Worm (Caenorhabditis elegans) whole organism, L4 larva: ENCODE measurements around the gene mrpl-36.

ENCODE experiments used
- D1046.2 ChIP-seq: fragments of 200-800 bp; sonication (Bioruptor generic); IDR thresholded peaks from 2 replicates; pipeline ENCODE4 v1.3.6; 2022; ENCODE audit warnings: missing genetic modification characterization, missing compliant biosample characterization
- F10B5.3 ChIP-seq: sonication (generic microtip); optimal IDR thresholded peaks from 2 replicates; lab custom pipeline; 2016; ENCODE audit warnings: mild to moderate bottlenecking, missing genetic modification characterization, missing compliant biosample characterization
- F49E8.2 ChIP-seq: sonication (generic microtip); optimal IDR thresholded peaks from 2 replicates; lab custom pipeline; 2016; ENCODE audit warnings: missing compliant biosample characterization, mild to moderate bottlenecking, missing genetic modification characterization, borderline replicate concordance
- T20F7.1 ChIP-seq: fragments of 200-800 bp; sonication (Bioruptor generic); optimal IDR thresholded peaks from 2 replicates; lab custom pipeline; 2018; ENCODE audit warnings: mild to moderate bottlenecking, missing genetic modification characterization, missing compliant biosample characterization
- Y5F2A.4 ChIP-seq: fragments of 200-800 bp; sonication (Bioruptor generic); optimal IDR thresholded peaks from 2 replicates; lab custom pipeline; 2018; ENCODE audit warnings: mild to moderate bottlenecking, missing genetic modification characterization, missing compliant biosample characterization
- ZK546.5 ChIP-seq, 2 experiments: sonication (generic microtip); optimal IDR thresholded peaks; 2 replicates each; lab custom pipeline; 2017; ENCODE audit warnings: missing biosample characterization in 2 of 2, missing genetic modification characterization in 2 of 2
- aha-1 ChIP-seq: fragments of 150-350 bp; peaks from one replicate; lab custom pipeline; 2014; ENCODE audit warnings: missing biosample characterization, missing genetic modification characterization
- ama-1 ChIP-seq: fragments of 150-350 bp; optimal IDR thresholded peaks from 2 replicates; lab custom pipeline; 2014; ENCODE audit warnings: inconsistent platforms, mixed read lengths
- ceh-32 ChIP-seq: sonication (generic microtip); optimal IDR thresholded peaks from 2 replicates; lab custom pipeline; 2016; ENCODE audit warnings: mild to moderate bottlenecking, missing genetic modification characterization, missing compliant biosample characterization; ENCODE audit not compliant: poor library complexity
- ceh-62 ChIP-seq: sonication (generic microtip); optimal IDR thresholded peaks from 2 replicates; lab custom pipeline; 2017; ENCODE audit warnings: missing biosample characterization, missing genetic modification characterization
- daf-16 ChIP-seq, 3 experiments: sonication (generic microtip); optimal IDR thresholded peaks; 2 replicates each; lab custom pipeline; 2016 to 2017; ENCODE audit warnings: missing genetic modification characterization in 3 of 3, missing genetic modification reagents in 3 of 3, mild to moderate bottlenecking in 2 of 3, missing compliant biosample characterization in 2 of 3, missing biosample characterization in 1 of 3, moderate library complexity in 1 of 3
- daf-8 ChIP-seq: fragments of 200-800 bp; sonication (Bioruptor generic); IDR thresholded peaks from 2 replicates; pipeline ENCODE4 v1.3.6; 2022; ENCODE audit warnings: missing genetic modification characterization, missing compliant biosample characterization
- dmd-6 ChIP-seq: fragments of 200-800 bp; sonication (Bioruptor generic); IDR thresholded peaks from 2 replicates; pipeline ENCODE4 v1.3.6; 2022; ENCODE audit warnings: missing genetic modification reagents, missing genetic modification characterization, missing compliant biosample characterization
- dmd-9 ChIP-seq: fragments of 200-800 bp; sonication (Bioruptor generic); IDR thresholded peaks from 2 replicates; pipeline ENCODE4 v1.3.6; 2022; ENCODE audit warnings: missing genetic modification reagents, missing genetic modification characterization, missing compliant biosample characterization
- dpl-1 ChIP-seq: fragments of 150-350 bp; optimal IDR thresholded peaks from 2 replicates; lab custom pipeline; 2014; ENCODE audit warnings: missing biosample characterization, missing genetic modification reagents, missing genetic modification characterization
- dve-1 ChIP-seq: sonication (generic microtip); optimal IDR thresholded peaks from 2 replicates; lab custom pipeline; 2017; ENCODE audit warnings: antibody characterized with exemption, mild to moderate bottlenecking, missing genetic modification characterization, missing compliant biosample characterization; ENCODE audit not compliant: insufficient read depth
- egl-43 ChIP-seq: fragments of 200-800 bp; sonication (Bioruptor generic); IDR thresholded peaks from 2 replicates; pipeline ENCODE4 v1.3.6; 2022; ENCODE audit warnings: missing genetic modification reagents, missing genetic modification characterization, missing compliant biosample characterization
- hlh-11 ChIP-seq: fragments of 200-800 bp; sonication (Bioruptor generic); optimal IDR thresholded peaks from 2 replicates; lab custom pipeline; 2018; ENCODE audit warnings: mild to moderate bottlenecking, missing genetic modification characterization, missing compliant biosample characterization
- hlh-30 ChIP-seq: sonication (generic microtip); optimal IDR thresholded peaks from 2 replicates; lab custom pipeline; 2017; ENCODE audit warnings: antibody characterized with exemption, mild to moderate bottlenecking, missing genetic modification characterization, missing compliant biosample characterization; ENCODE audit not compliant: insufficient read depth
- lin-29 ChIP-seq: fragments of 200-800 bp; sonication (Bioruptor generic); IDR thresholded peaks from 2 replicates; pipeline ENCODE4 v1.3.6; 2022; ENCODE audit warnings: missing genetic modification reagents, missing genetic modification characterization, missing compliant biosample characterization
- lin-38 ChIP-seq: fragments of 200-800 bp; sonication (Bioruptor generic); IDR thresholded peaks from 2 replicates; pipeline ENCODE4 v1.3.6; 2022; ENCODE audit warnings: missing genetic modification reagents, missing genetic modification characterization, missing compliant biosample characterization
- lir-3 ChIP-seq: sonication (generic microtip); optimal IDR thresholded peaks from 2 replicates; lab custom pipeline; 2016; ENCODE audit warnings: mild to moderate bottlenecking, missing genetic modification characterization, missing compliant biosample characterization
- madf-5 ChIP-seq, 2 experiments: fragments of 200-800 bp; sonication (Bioruptor generic); IDR thresholded peaks; 2 replicates each; pipeline ENCODE4 v1.3.6; 2022; ENCODE audit warnings: missing compliant biosample characterization in 2 of 2, missing genetic modification characterization in 2 of 2
- mdl-1 ChIP-seq, 2 experiments: fragments of 150-350 bp in 1 of 2; sonication (generic microtip) in 1 of 2; optimal IDR thresholded peaks; 2 replicates each; lab custom pipeline; 2014 to 2017; ENCODE audit warnings: missing biosample characterization in 2 of 2, missing genetic modification characterization in 2 of 2
- mep-1 ChIP-seq: fragments of 150-350 bp; sonication (generic microtip); optimal IDR thresholded peaks from 3 replicates; lab custom pipeline; 2014; ENCODE audit warnings: missing biosample characterization, missing genetic modification characterization
- mes-2 ChIP-seq: sonication (generic microtip); optimal IDR thresholded peaks from 2 replicates; lab custom pipeline; 2016; ENCODE audit warnings: missing genotype, mild to moderate bottlenecking, missing genetic modification characterization, missing compliant biosample characterization; ENCODE audit not compliant: poor library complexity, severe bottlenecking
- nhr-102 ChIP-seq: sonication (generic microtip); optimal IDR thresholded peaks from 2 replicates; lab custom pipeline; 2016; ENCODE audit warnings: mild to moderate bottlenecking, missing genetic modification characterization, moderate library complexity, missing compliant biosample characterization
- nhr-11 ChIP-seq: fragments of 150-350 bp; optimal IDR thresholded peaks from 2 replicates; lab custom pipeline; 2014; ENCODE audit warnings: missing biosample characterization, missing genetic modification characterization
- nhr-28 ChIP-seq: fragments of 150-350 bp; optimal IDR thresholded peaks from 2 replicates; lab custom pipeline; 2014; ENCODE audit warnings: missing biosample characterization, missing genetic modification characterization
- nhr-48 ChIP-seq: sonication (generic microtip); optimal IDR thresholded peaks from 2 replicates; lab custom pipeline; 2016; ENCODE audit warnings: mild to moderate bottlenecking, missing genetic modification characterization, missing compliant biosample characterization
- nhr-77 ChIP-seq: fragments of 150-350 bp; optimal IDR thresholded peaks from 2 replicates; lab custom pipeline; 2014; ENCODE audit warnings: missing biosample characterization, missing genetic modification characterization
- php-3 ChIP-seq: fragments of 200-800 bp; sonication (Bioruptor generic); IDR thresholded peaks from 2 replicates; pipeline ENCODE4 v1.3.6; 2022; ENCODE audit warnings: missing genetic modification reagents, missing genetic modification characterization, missing compliant biosample characterization
- pqm-1 ChIP-seq: sonication (generic microtip); optimal IDR thresholded peaks from 2 replicates; lab custom pipeline; 2017; ENCODE audit warnings: missing biosample characterization, missing genetic modification characterization
- saeg-2 ChIP-seq: fragments of 200-800 bp; sonication (Bioruptor generic); IDR thresholded peaks from 2 replicates; pipeline ENCODE4 v1.3.6; 2022; ENCODE audit warnings: missing genetic modification reagents, missing genetic modification characterization, missing compliant biosample characterization
- skn-1 ChIP-seq: fragments of 150-350 bp; optimal IDR thresholded peaks from 2 replicates; lab custom pipeline; 2014; ENCODE audit warnings: missing biosample characterization, missing genetic modification characterization
- spr-1 ChIP-seq: sonication (generic microtip); optimal IDR thresholded peaks from 2 replicates; lab custom pipeline; 2016; ENCODE audit warnings: mild to moderate bottlenecking, missing genetic modification characterization, missing compliant biosample characterization
- unc-62 ChIP-seq, 3 experiments: fragments of 150-350 bp in 1 of 3; sonication (generic microtip); optimal IDR thresholded peaks in 2 of 3; peaks in 1 of 3; 1 replicate in 1 of 3; 2 replicates in 2 of 3; lab custom pipeline; 2014 to 2017; ENCODE audit warnings: missing biosample characterization in 3 of 3, missing genetic modification characterization in 3 of 3, missing genetic modification reagents in 3 of 3, missing genotype in 1 of 3
- ztf-11 ChIP-seq: fragments of 150-350 bp; optimal IDR thresholded peaks from 2 replicates; lab custom pipeline; 2014; ENCODE audit warnings: missing biosample characterization, missing genetic modification characterization

Gene mrpl-36

ce11 chrIII:9858061-9858460, 10.1 kb upstream of the mrpl-36 start (continued):
- TF ChIP-seq pqm-1 (tag; lab: Kevin White, UChicago) (peak; percentile 38), ZK546.5 (tag; optimal IDR thresholded peaks at IDR 0.05; lab: Kevin White, UChicago) (no peak), F49E8.2 (tag; lab: Kevin White, UChicago) (no peak), saeg-2 (GFP tag; lab: Robert Waterston, UW) (no peak), F10B5.3 (tag; lab: Kevin White, UChicago) (no peak)

DNA sequence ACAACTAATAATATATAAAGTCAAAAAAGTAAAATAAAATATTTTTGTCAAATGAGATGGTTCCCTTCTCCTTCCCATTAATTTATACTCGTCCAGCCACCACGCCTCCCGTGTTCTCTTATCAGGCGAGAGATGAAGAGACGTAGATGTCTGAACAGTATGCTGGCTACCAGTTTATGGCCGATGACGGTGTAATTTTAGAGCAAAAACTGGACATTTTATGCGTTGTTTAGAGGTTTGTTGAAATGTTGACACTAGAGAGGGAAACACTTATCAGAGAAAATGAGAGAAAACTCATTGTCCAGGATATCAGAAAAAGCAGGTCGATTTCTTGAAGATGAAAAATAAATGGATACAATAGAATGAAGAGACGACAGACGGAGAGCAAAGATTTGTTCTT, 9.2 kb upstream of the mrpl-36 start:
- TF ChIP-seq nhr-28 (tag; lab: Kevin White, UChicago) (peak; percentile 27), madf-5 (GFP tag; IDR thresholded peaks at IDR 0.05; lab: Robert Waterston, UW) (no peak), dmd-9 (GFP tag; lab: Robert Waterston, UW) (no peak), unc-62 (GFP tag; optimal IDR thresholded peaks at IDR 0.05 in 1 of 2; lab: Kevin White, UChicago) (peak in 1 of 2 experiments; percentile 29), unc-62 (tag; optimal IDR thresholded peaks at IDR 0.05; lab: Kevin White, UChicago) (no peak), nhr-48 (tag; lab: Kevin White, UChicago) (no peak), ceh-32 (tag; lab: Kevin White, UChicago) (no peak), php-3 (peak; percentile 79), egl-43 (GFP tag; lab: Robert Waterston, UW) (no peak), dpl-1 (no peak), nhr-11 (peak; percentile 15), dve-1 (peak; percentile 77), daf-16 (GFP tag; optimal IDR thresholded peaks at IDR 0.05; lab: Kevin White, UChicago) (no peak), daf-16 (tag; optimal IDR thresholded peaks at IDR 0.05; lab: Kevin White, UChicago) (peak; percentile 90), mep-1 (tag; lab: Kevin White, UChicago) (peak; percentile 8), T20F7.1 (GFP tag; lab: Kevin White, UChicago) (no peak), nhr-102 (tag; lab: Kevin White, UChicago) (no peak), aha-1 (tag; lab: Kevin White, UChicago) (no peak), lir-3 (tag; lab: Kevin White, UChicago) (no peak), dmd-6 (peak; percentile 57), hlh-30 (tag; lab: Kevin White, UChicago) (peak; percentile 38), Y5F2A.4 (GFP tag; lab: Kevin White, UChicago) (no peak), mes-2 (tag; lab: Kevin White, UChicago) (peak; percentile 21), pqm-1 (tag; lab: Kevin White, UChicago) (peak; percentile 8), hlh-11 (peak; percentile 54), mdl-1 (tag; optimal IDR thresholded peaks at IDR 0.05; lab: Kevin White, UChicago) (peak in 1 of 2 experiments; percentile 36), spr-1 (tag; lab: Kevin White, UChicago) (no peak), nhr-77 (peak; percentile 36), ama-1 (lab: Kevin White, UChicago) (no peak), lin-38 (GFP tag; lab: Robert Waterston, UW) (no peak), F10B5.3 (tag; lab: Kevin White, UChicago) (no peak)

ce11 chrIII:9854960-9855359, 7.0 kb upstream of the mrpl-36 start:
- TF ChIP-seq skn-1 (tag; lab: Kevin White, UChicago) (no peak), ceh-62 (no peak), ztf-11 (no peak), daf-8 (GFP tag; lab: Robert Waterston, UW) (no peak), aha-1 (tag; lab: Kevin White, UChicago) (peak; percentile 88), D1046.2 (no peak), lin-29 (no peak)
